Worm (Caenorhabditis elegans): ENCODE data around the gene gcs-1.

- no peak for TF ChIP-seq nhr-12 (tag; optimal IDR thresholded peaks at IDR 0.05)
- TF ChIP-seq nhr-76 (tag; optimal IDR thresholded peaks at IDR 0.05), result no peak
- TF ChIP-seq nhr-28 (tag; optimal IDR thresholded peaks at IDR 0.05), result no peak
- no peak for TF ChIP-seq lsy-2 (tag; optimal IDR thresholded peaks at IDR 0.05)
- TF ChIP-seq flh-1 (GFP tag; optimal IDR thresholded peaks at IDR 0.05), result no peak
- no peak for TF ChIP-seq lin-13 (tag; optimal IDR thresholded peaks at IDR 0.05)
- no peak for TF ChIP-seq ces-1 (GFP tag; optimal IDR thresholded peaks at IDR 0.05)
Measured at ce11 chrII:8994336-8994735, 43.8 kb downstream of the gcs-1 start, which contains the start of gene F44G4.1.
